Worm (Caenorhabditis elegans) whole organism, L3 larva: ENCODE results near the gene gcy-25.

Source experiments
- aly-2 ChIP-seq: fragments of 150-350 bp; optimal IDR thresholded peaks from 2 replicates; lab custom pipeline; 2014; ENCODE audit warnings: missing biosample characterization, missing genetic modification characterization
- egl-27 ChIP-seq: sonication (generic microtip); optimal IDR thresholded peaks from 4 replicates; lab custom pipeline; 2017; ENCODE audit warnings: missing biosample characterization, missing genetic modification reagents, missing genetic modification characterization
- elt-1 ChIP-seq: fragments of 150-350 bp; optimal IDR thresholded peaks from 2 replicates; lab custom pipeline; 2014; ENCODE audit warnings: missing biosample characterization, missing genetic modification characterization
- nhr-11 ChIP-seq: fragments of 150-350 bp; optimal IDR thresholded peaks from 2 replicates; lab custom pipeline; 2014; ENCODE audit warnings: missing biosample characterization, missing genetic modification characterization
- nhr-77 ChIP-seq: fragments of 150-350 bp; optimal IDR thresholded peaks from 2 replicates; lab custom pipeline; 2014; ENCODE audit warnings: missing biosample characterization, missing genetic modification characterization
- pha-4 ChIP-seq: fragments of 150-350 bp; optimal IDR thresholded peaks from 2 replicates; lab custom pipeline; 2014; ENCODE audit warnings: missing biosample characterization, missing genetic modification reagents, missing genetic modification characterization
- unc-62 ChIP-seq: fragments of 150-350 bp; sonication (generic microtip); optimal IDR thresholded peaks from 4 replicates; lab custom pipeline; 2014; ENCODE audit warnings: missing biosample characterization, missing genetic modification reagents, missing genetic modification characterization
- ztf-11 ChIP-seq: fragments of 150-350 bp; optimal IDR thresholded peaks from 2 replicates; lab custom pipeline; 2014; ENCODE audit warnings: missing biosample characterization, missing genetic modification characterization

- TF ChIP-seq nhr-77 (tag; lab: Kevin White, UChicago): no peak
- TF ChIP-seq elt-1 (tag; lab: Kevin White, UChicago): no peak
- TF ChIP-seq unc-62 (GFP tag; lab: Kevin White, UChicago): no peak
- TF ChIP-seq aly-2 (tag; lab: Kevin White, UChicago): no peak
- TF ChIP-seq nhr-11 (tag; lab: Kevin White, UChicago): no peak
- no peak for TF ChIP-seq egl-27
- TF ChIP-seq pha-4: no peak
- no peak for TF ChIP-seq ztf-11
Measured at ce11 chrIV:15846553-15846952, 26.2 kb upstream of the gcy-25 start, which contains the start of gene Y105C5A.1270.
